Worm (Caenorhabditis elegans) whole organism, L4/young adult: ENCODE results near the gene fbxa-105.
A peak's percentile ranks its signal among the peaks of the same experiment; 100 is the strongest.

Source experiments
- W03F9.2 ChIP-seq: fragments of 150-350 bp; optimal IDR thresholded peaks from 2 replicates; lab custom pipeline; 2014; ENCODE audit warnings: missing biosample characterization, missing genetic modification characterization
- dao-5 ChIP-seq: sonication (generic microtip); optimal IDR thresholded peaks from 2 replicates; lab custom pipeline; 2016; ENCODE audit warnings: missing genotype, missing genetic modification characterization, moderate library complexity, missing compliant biosample characterization
- him-1 ChIP-seq: sonication (generic microtip); optimal IDR thresholded peaks from 2 replicates; lab custom pipeline; 2016; ENCODE audit warnings: missing genotype, missing genetic modification reagents, missing genetic modification characterization, missing compliant biosample characterization

Gene fbxa-105

DNA sequence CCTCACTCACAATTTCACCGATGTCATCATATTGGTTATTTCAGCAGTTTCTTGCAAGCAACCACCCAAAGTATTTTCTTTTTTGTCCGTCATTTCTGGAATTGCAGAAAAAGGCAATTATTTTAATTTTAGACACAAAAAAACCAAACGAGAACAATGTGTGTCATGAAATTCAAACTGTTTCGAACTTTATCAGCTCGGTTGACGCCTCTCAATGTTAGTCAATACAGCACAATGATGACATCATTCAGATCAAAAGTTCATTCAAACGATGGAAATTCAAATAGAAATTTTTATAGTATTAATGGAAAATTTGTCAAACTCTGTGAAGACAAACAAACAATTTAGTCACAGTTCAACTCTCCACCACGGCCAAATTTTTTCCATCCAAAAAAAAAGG lies at the start of gene fbxa-105:
Gene fbxa-105, minus strand, starts transcription at position 97 of the 400 bp plus-strand sequence.
- no peak for TF ChIP-seq him-1 (tag; lab: Kevin White, UChicago)
- no peak for TF ChIP-seq W03F9.2
- no peak for TF ChIP-seq dao-5 (tag; lab: Kevin White, UChicago)

DNA sequence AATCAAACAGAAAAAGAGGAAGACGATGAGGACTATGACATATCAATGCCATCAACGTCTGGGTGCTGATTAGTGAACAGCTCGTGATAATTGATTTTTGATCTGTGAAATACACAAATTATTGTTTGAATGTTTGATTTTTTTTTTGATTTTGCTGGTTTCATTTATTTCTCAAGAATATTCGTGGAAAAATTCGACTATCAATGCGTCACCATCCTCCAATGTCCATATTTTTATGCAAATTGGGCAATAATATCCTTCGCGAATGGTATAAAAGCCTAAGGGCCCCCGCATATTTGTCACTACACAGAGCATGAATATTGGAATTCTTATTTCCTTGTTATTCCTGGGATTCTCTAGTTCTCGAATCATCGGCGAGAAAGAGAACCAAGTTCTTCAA lies 48.0 kb upstream of the fbxa-105 start, which contains the start of gene try-13:
Gene try-13, plus strand, starts transcription at position 301 of the 400 bp plus-strand sequence.
- no peak for TF ChIP-seq W03F9.2
- TF ChIP-seq him-1 (tag; lab: Kevin White, UChicago): no peak
- no peak for TF ChIP-seq dao-5 (tag; lab: Kevin White, UChicago)

DNA sequence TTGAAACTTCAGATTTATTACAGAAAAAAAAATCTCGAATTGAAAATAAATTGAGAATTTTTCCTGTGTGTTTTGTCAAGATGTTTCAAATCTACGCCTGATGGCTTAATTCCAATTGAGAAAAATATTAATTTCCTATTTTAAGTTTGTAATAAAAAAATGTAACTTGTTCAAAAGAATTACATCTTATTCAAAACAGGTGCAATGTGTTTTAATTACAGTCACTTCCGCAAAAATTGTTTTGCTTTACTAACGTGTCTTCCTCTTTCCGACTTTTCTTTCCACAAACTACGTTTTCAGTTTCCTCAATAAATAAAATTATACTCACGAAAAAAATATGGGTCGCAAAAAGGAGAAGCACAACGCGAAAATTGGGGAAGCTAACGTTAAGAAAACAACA lies 46.2 kb upstream of the fbxa-105 start, which contains the start of gene F25E5.16:
Gene F25E5.16, plus strand, starts transcription at position 301 of the 400 bp plus-strand sequence.
- no peak for TF ChIP-seq dao-5 (tag; lab: Kevin White, UChicago)
- TF ChIP-seq him-1 (tag; lab: Kevin White, UChicago): no peak
- no peak for TF ChIP-seq W03F9.2

DNA sequence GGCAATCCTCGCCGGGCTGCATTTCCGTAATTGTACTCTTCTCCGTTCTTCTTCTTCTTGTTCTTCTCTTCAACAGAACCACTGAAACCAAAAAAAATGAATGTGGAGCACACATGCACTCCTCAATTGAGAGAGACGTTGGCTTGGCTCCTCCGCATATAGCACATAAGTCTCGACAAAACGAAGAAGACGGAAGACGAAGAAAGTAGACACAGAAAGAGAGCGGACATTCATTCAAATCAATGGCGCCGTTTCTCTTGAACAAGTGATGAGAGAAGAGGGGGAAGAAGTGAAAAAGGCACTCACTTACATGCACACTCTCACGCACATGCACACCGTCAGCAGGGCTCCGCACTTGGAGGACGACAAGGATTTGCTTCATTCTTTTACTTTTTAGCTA lies 45.7 kb upstream of the fbxa-105 start, which contains the start of gene F25E5.9:
Gene F25E5.9, minus strand, starts transcription at position 382 of the 400 bp plus-strand sequence.
- TF ChIP-seq dao-5 (tag; lab: Kevin White, UChicago) (no peak), him-1 (tag; lab: Kevin White, UChicago) (no peak), W03F9.2 (no peak)

DNA sequence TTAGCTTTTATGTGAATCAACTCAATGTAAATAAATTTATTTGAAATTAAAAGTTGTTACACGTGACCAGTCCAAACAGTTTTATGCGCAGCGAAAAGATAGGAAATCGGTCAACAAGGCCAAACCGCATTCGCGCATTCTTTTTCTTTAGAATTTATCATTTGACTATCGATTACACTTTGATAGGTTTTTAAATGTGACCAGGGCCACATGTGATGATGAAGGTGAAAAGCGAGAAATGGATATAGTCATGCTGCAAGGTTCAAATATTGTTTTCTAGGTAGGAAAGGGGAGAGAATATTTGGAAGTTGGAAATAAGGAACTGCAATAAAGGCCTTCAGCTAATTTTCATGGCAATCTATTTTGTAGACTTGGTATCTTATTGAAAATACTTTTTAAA lies 45.1 kb upstream of the fbxa-105 start:
- no peak for TF ChIP-seq him-1 (tag; lab: Kevin White, UChicago)
- TF ChIP-seq dao-5 (tag; lab: Kevin White, UChicago): no peak
- TF ChIP-seq W03F9.2: no peak

DNA sequence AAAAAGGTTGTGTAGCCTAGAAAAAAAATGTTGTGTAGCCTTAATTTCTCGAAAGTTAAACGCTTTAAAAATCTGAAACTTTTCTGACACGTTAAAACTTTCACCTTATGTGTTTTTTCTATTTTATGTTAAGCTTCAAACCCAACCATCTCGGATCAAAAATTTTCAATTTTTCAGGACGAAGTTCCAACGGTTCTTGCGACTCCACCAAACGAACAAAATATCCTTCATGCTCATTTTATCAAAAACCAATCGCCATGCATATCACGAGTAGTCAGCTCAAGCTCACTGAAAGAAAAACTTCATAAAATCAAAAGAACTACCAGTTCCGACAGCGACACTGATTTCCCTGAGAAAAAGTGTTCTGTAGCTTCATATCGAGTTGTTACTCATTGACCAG lies 44.7 kb upstream of the fbxa-105 start:
- TF ChIP-seq dao-5 (tag; lab: Kevin White, UChicago): no peak
- no peak for TF ChIP-seq him-1 (tag; lab: Kevin White, UChicago)
- TF ChIP-seq W03F9.2: no peak

DNA sequence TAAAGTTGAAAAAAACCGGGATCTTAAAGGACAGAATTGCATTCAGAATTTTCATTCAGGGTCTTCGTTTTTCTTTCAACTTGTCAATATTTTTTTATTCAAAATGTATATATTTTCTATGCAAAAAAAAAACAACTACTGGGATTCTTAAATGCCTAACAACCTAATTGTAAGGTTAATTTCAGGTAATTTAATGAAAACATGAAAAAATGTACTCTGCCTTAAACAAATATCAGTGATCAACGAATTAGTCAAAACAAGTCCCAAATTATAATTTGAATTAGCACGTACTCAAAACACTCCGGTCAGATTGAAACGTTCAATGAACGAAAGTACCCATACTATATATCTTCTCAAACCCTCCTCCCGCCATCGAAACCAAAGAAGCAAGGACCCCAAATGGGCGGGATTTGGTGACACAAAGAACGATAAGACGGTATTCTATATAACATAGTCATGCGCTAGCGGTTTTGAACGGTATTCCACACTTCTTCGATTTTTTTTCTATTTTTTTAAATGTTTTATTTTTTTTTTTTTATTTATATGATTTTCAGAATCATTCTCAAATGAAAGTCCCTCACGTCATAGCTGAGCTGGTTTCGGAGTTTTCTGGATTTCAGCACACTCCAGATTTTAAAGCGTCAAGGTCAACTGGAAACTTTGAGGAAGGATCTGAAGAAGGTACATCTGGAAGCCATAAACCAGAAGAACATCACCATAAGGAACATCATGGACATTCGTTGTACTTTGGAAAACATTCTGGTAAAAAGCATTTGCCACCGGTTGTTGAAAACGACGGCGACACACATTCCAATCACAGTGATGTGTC lies 43.8 kb upstream of the fbxa-105 start, which contains the start of the genes ddo-2 and F25E5.8:
Gene ddo-2, minus strand, starts transcription at position 330 of the 829 bp plus-strand sequence.
Gene F25E5.8, plus strand, starts transcription at position 555 of the 829 bp plus-strand sequence.
- no peak for TF ChIP-seq dao-5 (tag; lab: Kevin White, UChicago)
- TF ChIP-seq W03F9.2: no peak
- TF ChIP-seq him-1 (tag; lab: Kevin White, UChicago): no peak

DNA sequence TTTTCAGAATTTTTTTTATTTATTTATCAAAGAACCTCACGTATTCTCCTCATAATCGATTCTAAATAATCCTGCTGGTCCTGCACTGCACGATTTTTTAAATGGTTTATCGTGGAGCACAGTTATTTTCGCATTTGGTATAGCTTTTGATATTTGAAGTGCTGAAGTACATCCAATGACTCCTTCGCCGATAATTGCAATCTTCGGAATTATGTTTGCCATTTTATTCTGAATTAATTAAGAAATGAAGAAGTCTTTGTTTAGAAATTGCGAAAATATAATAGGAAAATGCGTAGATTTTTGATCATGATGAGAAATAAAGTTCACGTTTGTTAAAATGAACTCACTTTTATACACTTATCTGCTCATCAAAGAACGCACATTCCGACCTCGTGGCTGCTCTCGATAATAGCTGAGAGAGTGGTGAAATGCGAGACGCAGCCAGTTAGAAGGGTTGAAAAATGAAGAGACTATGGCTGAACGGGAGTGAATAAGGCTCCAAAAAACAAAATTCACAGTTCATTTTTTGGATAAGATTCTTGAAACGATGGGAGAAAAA lies 43.1 kb upstream of the fbxa-105 start:
- TF ChIP-seq W03F9.2 (peak; percentile 0), dao-5 (tag; lab: Kevin White, UChicago) (no peak), him-1 (tag; lab: Kevin White, UChicago) (no peak)

DNA sequence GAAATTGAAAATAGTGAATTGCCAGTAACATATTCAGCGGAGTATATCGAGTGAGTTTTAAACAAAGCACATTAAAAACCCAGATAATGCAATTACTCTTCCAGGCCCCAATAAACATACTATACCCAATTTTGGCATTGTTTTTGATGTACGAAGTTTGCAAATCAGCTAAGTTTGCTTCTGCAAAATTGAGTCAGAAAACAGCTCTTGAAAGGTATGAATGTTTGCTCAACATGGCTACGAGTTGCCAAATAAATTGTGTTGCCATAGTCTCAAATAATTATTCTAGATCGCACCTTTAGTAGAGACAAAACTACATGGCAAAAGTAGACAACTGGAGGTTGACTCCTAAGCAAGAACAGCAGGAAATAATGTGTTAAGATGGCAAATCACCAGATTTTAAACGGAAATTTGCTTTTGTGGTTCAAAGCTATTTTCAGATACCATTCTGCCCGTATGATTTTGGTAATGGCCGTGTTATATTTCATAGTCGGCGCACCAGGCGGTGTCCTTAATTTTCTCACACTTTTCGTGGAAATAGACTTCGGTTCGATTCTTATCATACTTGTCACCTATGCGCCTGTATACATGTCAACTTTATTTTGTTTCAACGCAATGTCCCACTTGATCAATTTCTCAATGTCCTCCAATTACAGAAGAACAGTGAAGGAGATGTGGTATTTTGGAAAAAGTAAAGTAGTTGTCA lies 40.8 kb upstream of the fbxa-105 start:
- TF ChIP-seq W03F9.2: no peak
- no peak for TF ChIP-seq him-1 (tag; lab: Kevin White, UChicago)
- no peak for TF ChIP-seq dao-5 (tag; lab: Kevin White, UChicago)

DNA sequence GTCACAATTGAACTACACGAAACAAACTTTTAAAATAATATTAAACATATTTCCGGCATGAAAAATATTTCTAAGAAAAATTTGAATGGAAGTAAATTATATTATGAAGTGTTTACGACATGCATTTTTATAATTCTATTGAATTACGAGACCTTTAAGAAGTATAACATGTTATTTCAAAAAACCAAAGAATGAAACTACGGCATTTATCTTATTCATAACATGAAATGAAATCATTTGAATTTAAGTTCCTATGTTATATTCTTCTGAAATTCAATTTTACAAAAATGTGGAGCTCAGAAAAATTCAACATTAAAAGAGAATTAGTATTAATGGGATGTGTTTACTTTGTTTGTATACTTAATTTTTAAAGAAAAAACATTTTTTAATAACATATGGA lies 39.2 kb upstream of the fbxa-105 start, which contains the start of gene srw-71:
Gene srw-71, minus strand, starts transcription at position 101 of the 400 bp plus-strand sequence.
- no peak for TF ChIP-seq W03F9.2
- no peak for TF ChIP-seq him-1 (tag; lab: Kevin White, UChicago)
- TF ChIP-seq dao-5 (tag; lab: Kevin White, UChicago): no peak

DNA sequence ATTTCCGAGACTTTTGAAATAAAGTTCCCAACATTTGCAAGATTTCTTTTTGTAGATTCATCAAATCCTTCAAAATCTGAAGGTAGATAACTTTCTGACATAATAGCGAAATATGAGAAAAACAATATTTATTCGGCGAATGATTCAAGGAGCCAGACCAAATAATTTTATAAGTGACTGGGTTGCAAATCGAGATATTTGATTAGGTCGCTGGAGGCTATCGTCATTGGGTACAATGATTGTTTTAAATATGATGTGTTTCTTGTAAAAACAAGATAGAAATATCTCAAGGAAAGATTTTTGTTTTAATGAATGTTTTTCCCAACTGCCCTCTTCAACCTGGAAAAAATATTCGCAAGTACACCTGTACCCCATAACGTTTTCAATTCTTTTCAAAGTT lies 37.1 kb upstream of the fbxa-105 start, which contains the start of gene srw-69:
Gene srw-69, minus strand, starts transcription at position 101 of the 400 bp plus-strand sequence.
- TF ChIP-seq dao-5 (tag; lab: Kevin White, UChicago) (no peak), him-1 (tag; lab: Kevin White, UChicago) (no peak), W03F9.2 (no peak)

DNA sequence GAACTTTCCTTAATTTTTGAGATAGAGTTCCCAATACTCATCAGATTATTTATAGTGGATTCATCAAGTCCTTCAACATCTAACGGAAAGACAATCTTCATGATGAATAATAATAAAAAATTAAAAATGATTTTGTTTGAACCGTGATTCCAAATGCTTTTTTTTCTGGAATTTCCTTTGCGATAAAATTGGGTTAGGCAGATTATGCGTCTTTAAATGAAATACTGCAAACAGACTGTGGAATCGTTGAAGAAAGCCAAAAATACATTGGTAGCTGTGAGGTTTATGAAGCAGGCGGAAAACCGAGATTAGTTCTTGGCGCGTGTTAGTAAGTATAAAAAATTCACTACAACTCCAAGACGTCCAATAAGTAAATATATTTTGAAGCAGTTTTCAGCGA lies 34.8 kb upstream of the fbxa-105 start, which contains the start of gene srw-68:
Gene srw-68, minus strand, starts transcription at position 101 of the 400 bp plus-strand sequence.
- TF ChIP-seq him-1 (tag; lab: Kevin White, UChicago) (no peak), W03F9.2 (no peak), dao-5 (tag; lab: Kevin White, UChicago) (no peak)

DNA sequence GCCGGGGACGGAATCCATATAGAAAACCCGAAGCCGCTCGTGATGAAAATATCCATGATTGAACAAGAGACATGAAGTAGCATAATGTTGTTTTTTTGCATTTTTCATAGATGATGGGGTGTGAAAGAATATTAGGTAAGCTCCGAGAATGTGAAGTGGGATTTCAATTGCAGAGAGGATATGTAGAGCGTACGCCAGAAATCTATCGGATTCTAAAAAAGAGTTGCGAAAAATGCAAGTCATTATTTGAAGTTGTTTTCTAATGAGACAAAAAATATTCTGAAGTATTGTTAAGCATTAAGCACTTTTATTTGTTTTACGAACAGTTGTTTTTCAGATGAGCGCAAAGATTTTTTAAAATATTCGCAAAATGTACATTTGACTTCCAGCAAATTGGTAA lies 32.5 kb upstream of the fbxa-105 start, which contains the start of gene F18E3.10:
Gene F18E3.10, minus strand, starts transcription at position 101 of the 400 bp plus-strand sequence.
- TF ChIP-seq him-1 (tag; lab: Kevin White, UChicago) (no peak), W03F9.2 (no peak), dao-5 (tag; lab: Kevin White, UChicago) (no peak)
